Worm (Caenorhabditis elegans) whole organism, L4 larva: ENCODE data around the gene R10E11.9.

Experiments
- ceh-82 ChIP-seq: sonication (generic microtip); optimal IDR thresholded peaks from 2 replicates; lab custom pipeline; 2017; ENCODE audit warnings: missing biosample characterization, missing genetic modification characterization
- nhr-77 ChIP-seq: fragments of 150-350 bp; optimal IDR thresholded peaks from 2 replicates; lab custom pipeline; 2014; ENCODE audit warnings: missing biosample characterization, missing genetic modification characterization

ce11 chrIII:9757414-9757813, 36.0 kb downstream of the R10E11.9 start, which contains the start of gene vps-53:
- TF ChIP-seq ceh-82 (tag; lab: Kevin White, UChicago) (no peak), nhr-77 (tag; lab: Kevin White, UChicago) (no peak)
